Fruit fly (Drosophila melanogaster): ENCODE data around the gene Sc2.

- TF ChIP-seq h (optimal IDR thresholded peaks at IDR 0.05) = no peak
- TF ChIP-seq insv (optimal IDR thresholded peaks at IDR 0.05) = no peak
Observed at dm6 chr3L:3878734-3879310, 24.5 kb upstream of the Sc2 start.

All from Kc167 (cell line).